Worm (Caenorhabditis elegans): ENCODE measurements around the gene T12A2.21.

T12A2.21 gene

DNA sequence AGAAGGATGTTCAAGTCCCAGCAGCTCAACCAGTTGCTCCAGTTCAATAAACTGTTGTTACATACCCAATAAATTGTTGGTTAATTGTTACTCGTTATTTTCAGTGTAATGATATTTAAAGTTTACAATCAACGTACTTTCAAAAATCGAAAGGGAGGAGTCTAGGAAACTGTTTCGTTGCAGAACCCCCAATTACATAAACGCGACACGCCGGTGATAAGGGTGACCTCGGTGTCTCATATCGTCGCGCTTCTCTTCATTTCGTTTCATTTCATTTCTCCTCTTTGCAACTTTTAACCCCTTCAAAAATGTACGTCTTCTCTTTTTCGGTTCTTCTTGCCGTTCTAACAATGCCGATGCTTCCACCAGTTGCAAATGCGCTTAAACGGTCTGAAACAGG is 28.7 kb downstream of the T12A2.21 start, which contains the start of gene C23G10.2:
Gene C23G10.2 (plus strand): TSS at position 184 of the 400 bp plus-strand sequence.
- TF ChIP-seq ztf-29 (GFP tag; IDR thresholded peaks at IDR 0.05) (no peak), T22C8.4 (GFP tag; IDR thresholded peaks at IDR 0.05) (no peak), ref-1 (GFP tag; conservative IDR thresholded peaks at IDR 0.05) (no peak), flt-1 (GFP tag; IDR thresholded peaks at IDR 0.05) (no peak), ztf-23 (GFP tag; IDR thresholded peaks at IDR 0.05) (no peak), cog-1 (tag; optimal IDR thresholded peaks at IDR 0.05) (no peak), tab-1 (GFP tag; IDR thresholded peaks at IDR 0.05) (no peak), med-1 (GFP tag; optimal IDR thresholded peaks at IDR 0.05; ENCODE audit: insufficient read depth) (no peak), klf-2 (GFP tag; conservative IDR thresholded peaks at IDR 0.05) (no peak)

ce11 chrIII:6207046-6207445 is 29.5 kb downstream of the T12A2.21 start:
- TF ChIP-seq med-1 (GFP tag; optimal IDR thresholded peaks at IDR 0.05; ENCODE audit: insufficient read depth) (no peak), T22C8.4 (GFP tag; IDR thresholded peaks at IDR 0.05) (no peak), cog-1 (tag; optimal IDR thresholded peaks at IDR 0.05) (no peak), tab-1 (GFP tag; IDR thresholded peaks at IDR 0.05) (no peak), ref-1 (GFP tag; conservative IDR thresholded peaks at IDR 0.05) (no peak), ztf-23 (GFP tag; IDR thresholded peaks at IDR 0.05) (no peak), ztf-29 (GFP tag; IDR thresholded peaks at IDR 0.05) (no peak), flt-1 (GFP tag; IDR thresholded peaks at IDR 0.05) (no peak), klf-2 (GFP tag; conservative IDR thresholded peaks at IDR 0.05) (no peak)

DNA sequence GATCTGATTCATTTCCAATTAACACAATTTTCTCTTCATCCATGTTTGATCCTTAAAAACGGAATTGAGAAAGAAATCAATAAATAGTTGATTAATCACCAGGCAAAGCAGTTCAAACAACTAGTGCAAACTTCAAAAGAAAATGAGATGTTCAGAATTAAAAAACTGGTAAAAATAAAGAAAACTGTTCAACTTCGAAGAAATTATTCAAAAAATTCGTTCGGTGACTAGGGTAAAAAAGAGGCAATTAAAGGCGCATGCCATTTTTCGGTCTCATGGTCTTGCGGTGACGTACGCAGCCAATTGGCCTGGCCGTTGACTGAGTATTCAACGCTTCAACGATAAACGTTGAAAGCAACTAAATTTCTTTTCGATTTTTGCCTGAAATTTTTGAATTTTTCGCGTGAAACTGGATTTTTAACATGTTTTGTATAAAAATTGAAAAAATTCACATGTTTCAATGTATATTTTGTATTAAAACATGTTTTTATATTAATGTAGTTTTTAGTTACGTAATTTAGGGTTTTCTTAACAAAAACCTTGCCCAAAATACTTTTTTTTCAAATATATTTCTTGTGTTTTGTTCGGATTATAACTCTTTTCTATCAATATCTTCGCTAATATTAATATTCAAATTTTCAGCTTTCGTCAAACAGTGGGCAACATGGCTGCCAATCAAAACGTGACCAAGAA is 30.2 kb downstream of the T12A2.21 start, which contains the start of the genes sna-3 and rps-3:
Gene sna-3 (minus strand): TSS at position 51 of the 693 bp plus-strand sequence.
Gene rps-3 (plus strand): TSS at position 643 of the 693 bp plus-strand sequence.
- TF ChIP-seq klf-2 (GFP tag; conservative IDR thresholded peaks at IDR 0.05), result no peak

ce11 chrIII:6202440-6202839 is 34.1 kb downstream of the T12A2.21 start:
- TF ChIP-seq ref-1 (GFP tag; conservative IDR thresholded peaks at IDR 0.05) (no peak), klf-2 (GFP tag; conservative IDR thresholded peaks at IDR 0.05) (no peak), ztf-29 (GFP tag; IDR thresholded peaks at IDR 0.05) (no peak), cog-1 (tag; optimal IDR thresholded peaks at IDR 0.05) (no peak)

- TF ChIP-seq med-1 (GFP tag; optimal IDR thresholded peaks at IDR 0.05; ENCODE audit: insufficient read depth), result no peak
- TF ChIP-seq ztf-29 (GFP tag; IDR thresholded peaks at IDR 0.05), result no peak
- no peak for TF ChIP-seq flt-1 (GFP tag; IDR thresholded peaks at IDR 0.05)
- no peak for TF ChIP-seq tab-1 (GFP tag; IDR thresholded peaks at IDR 0.05)
- TF ChIP-seq klf-2 (GFP tag; conservative IDR thresholded peaks at IDR 0.05), result no peak
- no peak for TF ChIP-seq T22C8.4 (GFP tag; IDR thresholded peaks at IDR 0.05)
- no peak for TF ChIP-seq ztf-23 (GFP tag; IDR thresholded peaks at IDR 0.05)
- no peak for TF ChIP-seq cog-1 (tag; optimal IDR thresholded peaks at IDR 0.05)
- no peak for TF ChIP-seq ref-1 (GFP tag; conservative IDR thresholded peaks at IDR 0.05)
Measured at ce11 chrIII:6201325-6201724, 35.2 kb downstream of the T12A2.21 start.

ce11 chrIII:6198378-6199234 is 37.9 kb downstream of the T12A2.21 start, which contains the start of the genes C23G10.7 and rpn-2:
Gene C23G10.7 (minus strand): TSS chrIII:6198414.
Gene rpn-2 (plus strand): TSS chrIII:6199184.
- TF ChIP-seq klf-2 (GFP tag; conservative IDR thresholded peaks at IDR 0.05) (no peak), ztf-23 (GFP tag; IDR thresholded peaks at IDR 0.05) (peak; percentile 74), ref-1 (GFP tag; conservative IDR thresholded peaks at IDR 0.05) (no peak), T22C8.4 (GFP tag; IDR thresholded peaks at IDR 0.05) (peak; percentile 76), med-1 (GFP tag; optimal IDR thresholded peaks at IDR 0.05; ENCODE audit: insufficient read depth) (no peak)

ce11 chrIII:6195718-6196117 is 40.8 kb downstream of the T12A2.21 start:
- TF ChIP-seq T22C8.4 (GFP tag; IDR thresholded peaks at IDR 0.05), result no peak
- TF ChIP-seq flt-1 (GFP tag; IDR thresholded peaks at IDR 0.05), result no peak
- no peak for TF ChIP-seq ztf-29 (GFP tag; IDR thresholded peaks at IDR 0.05)
- no peak for TF ChIP-seq cog-1 (tag; optimal IDR thresholded peaks at IDR 0.05)
- TF ChIP-seq ref-1 (GFP tag; conservative IDR thresholded peaks at IDR 0.05), result no peak
- TF ChIP-seq med-1 (GFP tag; optimal IDR thresholded peaks at IDR 0.05; ENCODE audit: insufficient read depth), result no peak
- no peak for TF ChIP-seq ztf-23 (GFP tag; IDR thresholded peaks at IDR 0.05)
- TF ChIP-seq tab-1 (GFP tag; IDR thresholded peaks at IDR 0.05), result no peak
- no peak for TF ChIP-seq klf-2 (GFP tag; conservative IDR thresholded peaks at IDR 0.05)

- no peak for TF ChIP-seq ztf-29 (GFP tag; IDR thresholded peaks at IDR 0.05)
- TF ChIP-seq ref-1 (GFP tag; conservative IDR thresholded peaks at IDR 0.05), result no peak
- TF ChIP-seq cog-1 (tag; optimal IDR thresholded peaks at IDR 0.05), result no peak
- TF ChIP-seq klf-2 (GFP tag; conservative IDR thresholded peaks at IDR 0.05), result no peak
- TF ChIP-seq T22C8.4 (GFP tag; IDR thresholded peaks at IDR 0.05), result no peak
- TF ChIP-seq med-1 (GFP tag; optimal IDR thresholded peaks at IDR 0.05; ENCODE audit: insufficient read depth), result no peak
- no peak for TF ChIP-seq flt-1 (GFP tag; IDR thresholded peaks at IDR 0.05)
Measured at ce11 chrIII:6194480-6194879, 42.1 kb downstream of the T12A2.21 start, which contains the start of gene ugt-66. Gene ugt-66 (minus strand): TSS chrIII:6194580.

- TF ChIP-seq cog-1 (tag; optimal IDR thresholded peaks at IDR 0.05) (no peak), med-1 (GFP tag; optimal IDR thresholded peaks at IDR 0.05; ENCODE audit: insufficient read depth) (no peak), tab-1 (GFP tag; IDR thresholded peaks at IDR 0.05) (no peak), ref-1 (GFP tag; conservative IDR thresholded peaks at IDR 0.05) (no peak), flt-1 (GFP tag; IDR thresholded peaks at IDR 0.05) (no peak), klf-2 (GFP tag; conservative IDR thresholded peaks at IDR 0.05) (no peak), T22C8.4 (GFP tag; IDR thresholded peaks at IDR 0.05) (no peak), ztf-23 (GFP tag; IDR thresholded peaks at IDR 0.05) (no peak), ztf-29 (GFP tag; IDR thresholded peaks at IDR 0.05) (no peak)
Measured at ce11 chrIII:6190810-6191209, 45.7 kb downstream of the T12A2.21 start, which contains the start of gene C23G10.5. Gene C23G10.5 (plus strand): TSS chrIII:6191110.
